Fruit fly (Drosophila melanogaster) ovary, adult (tissue): Measurements from ENCODE around the gene Rab9D.

Experiments used
- CG17801 ChIP-seq: fragments of 200-800 bp; optimal IDR thresholded peaks from 2 replicates; lab custom pipeline; 2019; ENCODE audit warnings: missing biosample characterization, mild to moderate bottlenecking, missing genetic modification characterization, moderate library complexity; ENCODE audit not compliant: partially characterized antibody

Rab9D gene

dm6 chrX:10576993-10577392, 11.9 kb upstream of the Rab9D start:
- TF ChIP-seq CG17801 (GFP tag; lab: Kevin White, UChicago): no peak

dm6 chrX:10577773-10578172, 11.1 kb upstream of the Rab9D start:
- TF ChIP-seq CG17801 (GFP tag; lab: Kevin White, UChicago): no peak

- TF ChIP-seq CG17801 (GFP tag; lab: Kevin White, UChicago): no peak
Measured at dm6 chrX:10579569-10579968, 9.3 kb upstream of the Rab9D start.

dm6 chrX:10580459-10581103, 8.3 kb upstream of the Rab9D start:
- TF ChIP-seq CG17801 (GFP tag; lab: Kevin White, UChicago): no peak

dm6 chrX:10581476-10581875, 7.4 kb upstream of the Rab9D start:
- TF ChIP-seq CG17801 (GFP tag; lab: Kevin White, UChicago): no peak

- TF ChIP-seq CG17801 (GFP tag; lab: Kevin White, UChicago): no peak
Measured at dm6 chrX:10582064-10582463, 6.8 kb upstream of the Rab9D start.

dm6 chrX:10584461-10584860, 4.4 kb upstream of the Rab9D start:
- peak; percentile 44 for TF ChIP-seq CG17801 (GFP tag; lab: Kevin White, UChicago)

dm6 chrX:10585158-10585634, 3.7 kb upstream of the Rab9D start, which contains the start of gene spri:
Gene spri (minus strand): TSS chrX:10585422.
- peak; percentile 73 for TF ChIP-seq CG17801 (GFP tag; lab: Kevin White, UChicago)

- TF ChIP-seq CG17801 (GFP tag; lab: Kevin White, UChicago): no peak
Measured at dm6 chrX:10586173-10586572, 2.7 kb upstream of the Rab9D start.

- TF ChIP-seq CG17801 (GFP tag; lab: Kevin White, UChicago): peak; percentile 91
Measured at dm6 chrX:10587445-10587844, 1.4 kb upstream of the Rab9D start.

- TF ChIP-seq CG17801 (GFP tag; lab: Kevin White, UChicago): peak; percentile 7
Measured at dm6 chrX:10595813-10596212, 6.9 kb downstream of the Rab9D start, which contains the start of the genes Hmr and CG2124. Gene Hmr (minus strand): TSS chrX:10595855. Gene CG2124 (plus strand): TSS chrX:10596122.

- TF ChIP-seq CG17801 (GFP tag; lab: Kevin White, UChicago): no peak
Measured at dm6 chrX:10599318-10599717, 10.4 kb downstream of the Rab9D start.

- TF ChIP-seq CG17801 (GFP tag; lab: Kevin White, UChicago): peak; percentile 74
Measured at dm6 chrX:10600254-10600916, 11.5 kb downstream of the Rab9D start.

- TF ChIP-seq CG17801 (GFP tag; lab: Kevin White, UChicago): peak; percentile 20
Measured at dm6 chrX:10601479-10601921, 12.6 kb downstream of the Rab9D start.

dm6 chrX:10602057-10602764, 13.3 kb downstream of the Rab9D start, which contains the start of gene CG1628:
Gene CG1628 (minus strand): TSS chrX:10602714.
- TF ChIP-seq CG17801 (GFP tag; lab: Kevin White, UChicago): no peak
